Fruit fly (Drosophila melanogaster) whole organism, embryonic: ENCODE data around the gene IntS4.

Experiments used
- B-H1 ChIP-seq: fragments of 200-800 bp; sonication (Bioruptor generic); IDR thresholded peaks from 3 replicates; pipeline ENCODE4 v1.3.6; 2022; ENCODE audit warnings: missing biosample characterization, missing genetic modification characterization
- B-H2 ChIP-seq: fragments of 200-800 bp; sonication (Bioruptor generic); optimal IDR thresholded peaks from 2 replicates; lab custom pipeline; 2018; ENCODE audit warnings: missing biosample characterization, mild to moderate bottlenecking, missing genetic modification characterization
- CG10543 ChIP-seq: fragments of 200-800 bp; sonication (Bioruptor generic); optimal IDR thresholded peaks from 3 replicates; lab custom pipeline; 2017; ENCODE audit warnings: missing biosample characterization, mild to moderate bottlenecking, missing genetic modification characterization, moderate library complexity
- CG10565 ChIP-seq: fragments of 200-800 bp; sonication (Bioruptor generic); optimal IDR thresholded peaks from 3 replicates; lab custom pipeline; 2016; ENCODE audit warnings: missing biosample characterization, mild to moderate bottlenecking, missing genetic modification characterization
- CG11085 ChIP-seq: fragments of 200-800 bp; sonication (Bioruptor generic); IDR thresholded peaks from 2 replicates; pipeline ENCODE4 v1.3.6; 2022; ENCODE audit warnings: missing biosample characterization, missing genetic modification characterization
- CG1233 ChIP-seq: fragments of 200-800 bp; sonication (Bioruptor generic); optimal IDR thresholded peaks from 4 replicates; lab custom pipeline; 2018; ENCODE audit warnings: missing biosample characterization, mild to moderate bottlenecking, missing genetic modification characterization
- CG13287 ChIP-seq: fragments of 200-800 bp; sonication (Bioruptor generic); IDR thresholded peaks from 2 replicates; pipeline ENCODE4 v1.3.6; 2022; ENCODE audit warnings: missing biosample characterization, missing genetic modification characterization; ENCODE audit not compliant: partially characterized antibody
- CG15073 ChIP-seq: fragments of 200-800 bp; sonication (Bioruptor generic); optimal IDR thresholded peaks from 2 replicates; lab custom pipeline; 2016; ENCODE audit warnings: missing biosample characterization, missing genetic modification characterization
- CG15696 ChIP-seq: fragments of 200-800 bp; sonication (Bioruptor generic); optimal IDR thresholded peaks from 2 replicates; lab custom pipeline; 2019; ENCODE audit warnings: missing biosample characterization, mild to moderate bottlenecking, missing genetic modification characterization, moderate library complexity
- CG18262 ChIP-seq: fragments of 200-800 bp; optimal IDR thresholded peaks from 3 replicates; lab custom pipeline; 2019; ENCODE audit warnings: missing biosample characterization, mild to moderate bottlenecking, missing genetic modification characterization, moderate library complexity
- CG18476 ChIP-seq: fragments of 200-800 bp; sonication (Bioruptor generic); optimal IDR thresholded peaks from 2 replicates; lab custom pipeline; 2016; ENCODE audit warnings: missing biosample characterization, mild to moderate bottlenecking, missing genetic modification characterization
- CG18764 ChIP-seq: fragments of 200-800 bp; sonication (Bioruptor generic); optimal IDR thresholded peaks from 3 replicates; lab custom pipeline; 2016; ENCODE audit warnings: missing biosample characterization, missing genetic modification characterization
- CG31441 ChIP-seq: fragments of 200-800 bp; sonication (Bioruptor generic); IDR thresholded peaks from 2 replicates; pipeline ENCODE4 v1.3.6; 2022; ENCODE audit warnings: missing biosample characterization, missing genetic modification characterization
- CG3163 ChIP-seq: fragments of 200-800 bp; sonication (Bioruptor generic); optimal IDR thresholded peaks from 3 replicates; lab custom pipeline; 2016; ENCODE audit warnings: missing biosample characterization, missing genetic modification characterization
- CG34224 ChIP-seq: fragments of 200-800 bp; sonication (Bioruptor generic); IDR thresholded peaks from 3 replicates; pipeline ENCODE4 v1.3.6; 2022; ENCODE audit warnings: missing biosample characterization, missing genetic modification characterization; ENCODE audit not compliant: partially characterized antibody
- CG43689 ChIP-seq: fragments of 200-800 bp; sonication (Bioruptor generic); IDR thresholded peaks from 2 replicates; pipeline ENCODE4 v1.3.6; 2022; ENCODE audit warnings: missing biosample characterization, missing genetic modification characterization
- CG4404 ChIP-seq: fragments of 200-800 bp; sonication (Bioruptor generic); IDR thresholded peaks from 2 replicates; pipeline ENCODE4 v1.3.6; 2022; ENCODE audit warnings: missing biosample characterization, missing genetic modification characterization
- CG5180 ChIP-seq: fragments of 200-800 bp; sonication (Bioruptor generic); optimal IDR thresholded peaks from 3 replicates; lab custom pipeline; 2017; ENCODE audit warnings: missing biosample characterization, missing genetic modification characterization, mild to moderate bottlenecking, moderate library complexity, missing genetic modification reagents
- CG8478 ChIP-seq: fragments of >200 bp; optimal IDR thresholded peaks from 2 replicates; lab custom pipeline; 2018
- CG8944 ChIP-seq: fragments of 200-800 bp; sonication (Bioruptor generic); optimal IDR thresholded peaks from 3 replicates; lab custom pipeline; 2016; ENCODE audit warnings: missing biosample characterization, missing genetic modification characterization
- Deaf1 ChIP-seq: fragments of 200-800 bp; optimal IDR thresholded peaks from 3 replicates; lab custom pipeline; 2019; ENCODE audit warnings: missing biosample characterization, mild to moderate bottlenecking, missing genetic modification characterization, moderate library complexity
- Hey ChIP-seq: fragments of 200-800 bp; sonication (Bioruptor generic); optimal IDR thresholded peaks from 3 replicates; lab custom pipeline; 2018; ENCODE audit warnings: missing biosample characterization, mild to moderate bottlenecking, missing genetic modification characterization
- Hmx ChIP-seq: fragments of 200-800 bp; sonication (Bioruptor generic); optimal IDR thresholded peaks from 2 replicates; lab custom pipeline; 2016; ENCODE audit warnings: missing biosample characterization, missing genetic modification characterization
- Hsf ChIP-seq: fragments of 200-800 bp; sonication (Bioruptor generic); optimal IDR thresholded peaks from 3 replicates; lab custom pipeline; 2016; ENCODE audit warnings: missing biosample characterization, missing genetic modification characterization
- Jarid2 ChIP-seq: fragments of 200-800 bp; sonication (Bioruptor generic); optimal IDR thresholded peaks from 3 replicates; lab custom pipeline; 2017; ENCODE audit warnings: mild to moderate bottlenecking, missing biosample characterization, missing genetic modification reagents, missing genetic modification characterization
- Mrtf ChIP-seq: fragments of 200-800 bp; sonication (Bioruptor generic); IDR thresholded peaks from 3 replicates; pipeline ENCODE4 v1.3.6; 2022; ENCODE audit warnings: missing biosample characterization, missing genetic modification characterization
- Ravus ChIP-seq: fragments of 200-800 bp; sonication (Bioruptor generic); IDR thresholded peaks from 2 replicates; pipeline ENCODE4 v1.3.6; 2022; ENCODE audit warnings: missing biosample characterization, missing genetic modification characterization
- Sry-δ ChIP-seq: fragments of 200-800 bp; sonication (Bioruptor generic); optimal IDR thresholded peaks from 2 replicates; lab custom pipeline; 2016; ENCODE audit warnings: missing biosample characterization, missing genetic modification characterization
- Xrp1 ChIP-seq: fragments of 200-800 bp; sonication (Bioruptor generic); IDR thresholded peaks from 2 replicates; pipeline ENCODE4 v1.3.6; 2022; ENCODE audit warnings: missing biosample characterization, missing genetic modification characterization
- bigmax ChIP-seq: fragments of 200-800 bp; sonication (Bioruptor generic); optimal IDR thresholded peaks from 2 replicates; lab custom pipeline; 2018; ENCODE audit warnings: missing biosample characterization, mild to moderate bottlenecking, missing genetic modification characterization
- cg ChIP-seq: fragments of 200-800 bp; sonication (Bioruptor generic); optimal IDR thresholded peaks from 3 replicates; lab custom pipeline; 2019; ENCODE audit warnings: missing biosample characterization, mild to moderate bottlenecking, missing genetic modification characterization, moderate library complexity
- crol ChIP-seq: fragments of 200-800 bp; sonication (Bioruptor generic); IDR thresholded peaks from 2 replicates; pipeline ENCODE4 v1.3.6; 2022; ENCODE audit warnings: missing biosample characterization, missing genetic modification characterization
- dan ChIP-seq: fragments of 200-800 bp; sonication (Bioruptor generic); IDR thresholded peaks from 2 replicates; pipeline ENCODE4 v1.3.6; 2022; ENCODE audit warnings: missing biosample characterization, missing genetic modification characterization
- ewg ChIP-seq: fragments of 200-800 bp; sonication (Bioruptor generic); optimal IDR thresholded peaks from 3 replicates; lab custom pipeline; 2017; ENCODE audit warnings: mild to moderate bottlenecking, missing biosample characterization, missing genetic modification reagents, missing genetic modification characterization
- eyg ChIP-seq: fragments of 200-800 bp; sonication (Bioruptor generic); optimal IDR thresholded peaks from 3 replicates; lab custom pipeline; 2016; ENCODE audit warnings: missing biosample characterization, missing genetic modification characterization
- fd102C ChIP-seq: fragments of 200-800 bp; sonication (Bioruptor generic); optimal IDR thresholded peaks from 2 replicates; lab custom pipeline; 2018; ENCODE audit warnings: missing biosample characterization, mild to moderate bottlenecking, missing genetic modification characterization, moderate library complexity
- gem ChIP-seq: fragments of 200-800 bp; sonication (Bioruptor generic); optimal IDR thresholded peaks from 2 replicates; lab custom pipeline; 2019; ENCODE audit warnings: missing biosample characterization, mild to moderate bottlenecking, missing genetic modification characterization, moderate library complexity
- gro ChIP-seq: fragments of 200-800 bp; sonication (Bioruptor generic); optimal IDR thresholded peaks from 2 replicates; lab custom pipeline; 2016; ENCODE audit warnings: missing biosample characterization, missing genetic modification characterization
- hb ChIP-seq: fragments of 200-800 bp; sonication (Bioruptor generic); IDR thresholded peaks from 3 replicates; pipeline ENCODE4 v1.3.6; 2022; ENCODE audit warnings: missing biosample characterization, missing genetic modification characterization; ENCODE audit not compliant: partially characterized antibody
- hth ChIP-seq: fragments of >200 bp; optimal IDR thresholded peaks from 2 replicates; lab custom pipeline; 2017; ENCODE audit warnings: inconsistent platforms
- jing ChIP-seq: fragments of 200-800 bp; sonication (Bioruptor generic); optimal IDR thresholded peaks from 2 replicates; lab custom pipeline; 2018; ENCODE audit warnings: missing biosample characterization, mild to moderate bottlenecking, missing genetic modification characterization
- kah ChIP-seq: fragments of 200-800 bp; sonication (Bioruptor generic); optimal IDR thresholded peaks from 2 replicates; lab custom pipeline; 2018; ENCODE audit warnings: missing biosample characterization, mild to moderate bottlenecking, missing genetic modification characterization
- nau ChIP-seq: fragments of 200-800 bp; sonication (Bioruptor generic); optimal IDR thresholded peaks from 3 replicates; lab custom pipeline; 2017; ENCODE audit warnings: missing biosample characterization, mild to moderate bottlenecking, missing genetic modification characterization, missing genetic modification reagents
- p53 ChIP-seq: fragments of 200-800 bp; sonication (Bioruptor generic); optimal IDR thresholded peaks from 2 replicates; lab custom pipeline; 2016; ENCODE audit warnings: missing biosample characterization, missing genetic modification characterization
- pb ChIP-seq: fragments of 200-800 bp; sonication (Bioruptor generic); optimal IDR thresholded peaks from 3 replicates; lab custom pipeline; 2016; ENCODE audit warnings: missing biosample characterization, missing genetic modification characterization
- run ChIP-seq: fragments of 200-800 bp; sonication (Bioruptor generic); optimal IDR thresholded peaks from 3 replicates; lab custom pipeline; 2018; ENCODE audit warnings: missing biosample characterization, mild to moderate bottlenecking, missing genetic modification characterization
- schlank ChIP-seq: fragments of 200-800 bp; sonication (Bioruptor generic); optimal IDR thresholded peaks from 2 replicates; lab custom pipeline; 2018; ENCODE audit warnings: missing biosample characterization, mild to moderate bottlenecking, missing genetic modification characterization
- sd ChIP-seq: fragments of 200-800 bp; sonication (Bioruptor generic); optimal IDR thresholded peaks from 3 replicates; lab custom pipeline; 2018; ENCODE audit warnings: missing biosample characterization, mild to moderate bottlenecking, missing genetic modification characterization, moderate library complexity
- slou ChIP-seq: fragments of 200-800 bp; sonication (Bioruptor generic); optimal IDR thresholded peaks from 3 replicates; lab custom pipeline; 2016; ENCODE audit warnings: missing biosample characterization, missing genetic modification characterization
- ttk ChIP-seq: fragments of 200-800 bp; sonication (Bioruptor generic); IDR thresholded peaks from 2 replicates; pipeline ENCODE4 v2.1.2; 2022; ENCODE audit warnings: missing biosample characterization, missing genetic modification characterization
- zen2 ChIP-seq: fragments of 200-800 bp; sonication (Bioruptor generic); IDR thresholded peaks from 3 replicates; pipeline ENCODE4 v1.3.6; 2022; ENCODE audit warnings: missing biosample characterization, missing genetic modification characterization; ENCODE audit not compliant: partially characterized antibody
- zfh1 ChIP-seq: fragments of 200-800 bp; sonication (Bioruptor generic); IDR thresholded peaks from 3 replicates; pipeline ENCODE4 v1.3.6; 2022; ENCODE audit warnings: missing biosample characterization, missing genetic modification characterization

Gene IntS4

dm6 chrX:8558762-8559172 lies at the start of gene IntS4 (continued):
- TF ChIP-seq sd (tag; lab: Kevin White, UChicago) (no peak), pb (no peak), Hmx (GFP tag; lab: Kevin White, UChicago) (no peak), hb (GFP tag; lab: Robert Waterston, UW) (peak; percentile 87), CG8478 (lab: Kevin White, UChicago) (no peak), gem (tag; lab: Kevin White, UChicago) (peak; percentile 77), p53 (GFP tag; lab: Kevin White, UChicago) (no peak), Hsf (GFP tag; lab: Kevin White, UChicago) (peak; percentile 55), CG15696 (tag; lab: Kevin White, UChicago) (peak; percentile 66), CG15073 (GFP tag; lab: Kevin White, UChicago) (no peak), B-H2 (GFP tag; lab: Kevin White, UChicago) (peak; percentile 79), fd102C (GFP tag; lab: Kevin White, UChicago) (no peak), crol (GFP tag; lab: Robert Waterston, UW) (no peak), Ravus (GFP tag; lab: Robert Waterston, UW) (no peak), CG8944 (GFP tag; lab: Kevin White, UChicago) (peak; percentile 12), dan (no peak), Mrtf (no peak), Jarid2 (no peak), ewg (no peak), CG18764 (peak; percentile 54), cg (GFP tag; lab: Kevin White, UChicago) (no peak), B-H1 (GFP tag; lab: Robert Waterston, UW) (no peak), Sry-δ (GFP tag; lab: Kevin White, UChicago) (peak; percentile 87), nau (no peak), gro (GFP tag; lab: Kevin White, UChicago) (peak; percentile 50), CG1233 (GFP tag; lab: Kevin White, UChicago) (no peak), CG13287 (peak; percentile 97), jing (GFP tag; lab: Kevin White, UChicago) (no peak), Xrp1 (peak; percentile 62), zfh1 (GFP tag; lab: Robert Waterston, UW) (peak; percentile 50; the same call in 1 of the 3 replicates), ttk (GFP tag; lab: Robert Waterston, UW) (0 out of 2 replicates have a peak, but pooled peaks have one; percentile 11), CG10565 (GFP tag; lab: Kevin White, UChicago) (no peak), CG18476 (GFP tag; lab: Kevin White, UChicago) (peak; percentile 44), CG11085 (peak; percentile 68; the same call in 1 of the 2 replicates), CG10543 (peak; percentile 82), CG5180 (GFP tag; lab: Kevin White, UChicago) (no peak), CG4404 (GFP tag; lab: Robert Waterston, UW) (peak; percentile 58), slou (GFP tag; lab: Kevin White, UChicago) (peak; percentile 68), CG34224 (GFP tag; lab: Robert Waterston, UW) (peak; percentile 90), CG43689 (no peak), CG31441 (peak; percentile 59; the same call in 1 of the 2 replicates), CG3163 (GFP tag; lab: Kevin White, UChicago) (no peak), hth (lab: Kevin White, UChicago) (no peak), eyg (GFP tag; lab: Kevin White, UChicago) (no peak), schlank (tag; lab: Kevin White, UChicago) (no peak), bigmax (GFP tag; lab: Kevin White, UChicago) (no peak), Deaf1 (tag; lab: Kevin White, UChicago) (no peak), CG18262 (peak; percentile 64), kah (GFP tag; lab: Kevin White, UChicago) (no peak), run (tag; lab: Kevin White, UChicago) (peak; percentile 81), zen2 (GFP tag; lab: Robert Waterston, UW) (peak; percentile 84; the same call in 2 of the 3 replicates), Hey (no peak)
